Fruit fly (Drosophila melanogaster): ENCODE data around the gene IntS6.

IntS6 gene

dm6 chrX:5754837-5755828, 8.1 kb upstream of the IntS6 start, which contains the start of the genes lin-52 and CG15771 (continued):
- TF ChIP-seq acj6 (GFP tag; optimal IDR thresholded peaks at IDR 0.05) (peak; percentile 96), Eip75B (GFP tag; optimal IDR thresholded peaks at IDR 0.05) (peak; percentile 94), CG4318 (GFP tag; optimal IDR thresholded peaks at IDR 0.05) (peak; percentile 94), CG11902 (GFP tag; optimal IDR thresholded peaks at IDR 0.05) (peak; percentile 89), CG9139 (GFP tag; optimal IDR thresholded peaks at IDR 0.05) (peak; percentile 95), fd85E (GFP tag; optimal IDR thresholded peaks at IDR 0.05) (peak; percentile 89), CG6276 (GFP tag; optimal IDR thresholded peaks at IDR 0.05) (peak; percentile 96), Eip78C (GFP tag) (peak; percentile 98), CG34406 (GFP tag; optimal IDR thresholded peaks at IDR 0.05) (peak; percentile 94), CG7368 (GFP tag; optimal IDR thresholded peaks at IDR 0.05) (peak; percentile 91), Sox102F (GFP tag; optimal IDR thresholded peaks at IDR 0.05) (peak; percentile 94), OdsH (GFP tag; optimal IDR thresholded peaks at IDR 0.05) (peak; percentile 96), salr (GFP tag; optimal IDR thresholded peaks at IDR 0.05) (peak; percentile 83 to 92), Lpt (GFP tag; optimal IDR thresholded peaks at IDR 0.05) (peak; percentile 94), pdm3 (GFP tag; optimal IDR thresholded peaks at IDR 0.05) (peak; percentile 96), CG15336 (GFP tag; IDR thresholded peaks at IDR 0.05) (peak; percentile 98), Smox (GFP tag; optimal IDR thresholded peaks at IDR 0.05) (peak; percentile 93), CG8632 (GFP tag; optimal IDR thresholded peaks at IDR 0.05) (peak; percentile 94), Eip93F (GFP tag; optimal IDR thresholded peaks at IDR 0.05) (peak; percentile 94), vri (GFP tag; optimal IDR thresholded peaks at IDR 0.05) (peak; percentile 91), Sox14 (GFP tag; optimal IDR thresholded peaks at IDR 0.05) (peak; percentile 91), CG11294 (GFP tag; IDR thresholded peaks at IDR 0.05) (peak; percentile 93), Hr39 (GFP tag; optimal IDR thresholded peaks at IDR 0.05) (peak; percentile 88), CG3032 (tag; optimal IDR thresholded peaks at IDR 0.05) (peak; percentile 96), net (GFP tag; optimal IDR thresholded peaks at IDR 0.05) (peak; percentile 95), CG3919 (GFP tag; optimal IDR thresholded peaks at IDR 0.05) (peak; percentile 94), CG11762 (GFP tag; optimal IDR thresholded peaks at IDR 0.05; ENCODE audit: insufficient read depth) (peak; percentile 95), ss (GFP tag; optimal IDR thresholded peaks at IDR 0.05) (peak; percentile 96 to 97), CG6854 (GFP tag; optimal IDR thresholded peaks at IDR 0.05) (peak; percentile 96), Sox15 (GFP tag; optimal IDR thresholded peaks at IDR 0.05) (peak; percentile 95), CG6163 (GFP tag; IDR thresholded peaks at IDR 0.05) (peak; percentile 94), CG32006 (GFP tag; optimal IDR thresholded peaks at IDR 0.05) (peak; percentile 97)

- TF ChIP-seq vri (GFP tag; optimal IDR thresholded peaks at IDR 0.05) (no peak), eg (GFP tag; IDR thresholded peaks at IDR 0.05) (no peak), Eip75B (GFP tag; optimal IDR thresholded peaks at IDR 0.05) (no peak), CG8632 (GFP tag; optimal IDR thresholded peaks at IDR 0.05) (no peak), CG7368 (GFP tag; optimal IDR thresholded peaks at IDR 0.05) (no peak), dsx (GFP tag; optimal IDR thresholded peaks at IDR 0.05; ENCODE audit: poor library complexity, severe bottlenecking) (no peak), Blimp-1 (GFP tag; optimal IDR thresholded peaks at IDR 0.05) (no peak), CG11902 (GFP tag; optimal IDR thresholded peaks at IDR 0.05) (no peak), topi (GFP tag; optimal IDR thresholded peaks at IDR 0.05) (no peak), CG1621 (tag; optimal IDR thresholded peaks at IDR 0.05) (no peak), lz (GFP tag; optimal IDR thresholded peaks at IDR 0.05) (no peak), CG16779 (tag; optimal IDR thresholded peaks at IDR 0.05) (no peak), CG8119 (GFP tag; IDR thresholded peaks at IDR 0.05) (no peak), dac (GFP tag; optimal IDR thresholded peaks at IDR 0.05) (no peak)
Measured at dm6 chrX:5752838-5753237, 5.8 kb upstream of the IntS6 start.
